Worm (Caenorhabditis elegans): ENCODE measurements around the gene T08G5.15.
A peak's percentile ranks its signal among the peaks of the same experiment; 100 is the strongest.

Gene T08G5.15

DNA sequence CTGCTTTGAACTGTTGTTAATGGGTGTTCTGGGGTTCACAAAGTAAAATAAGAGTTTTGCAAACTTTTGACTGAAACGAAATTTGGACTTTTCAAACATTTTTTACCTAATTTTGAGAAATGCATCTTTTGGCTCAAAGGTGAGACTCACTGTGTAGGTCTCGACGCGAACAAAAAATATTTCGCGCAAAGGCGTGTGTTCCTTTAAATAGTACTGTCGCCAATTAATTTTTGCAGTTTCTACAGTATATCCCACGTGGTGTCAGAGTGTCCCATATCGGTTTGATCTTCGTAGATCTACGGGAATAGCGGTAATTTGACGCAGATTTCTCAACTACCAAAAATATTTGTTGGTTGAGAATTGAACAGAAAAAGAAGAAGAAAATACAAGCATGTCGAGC, 9.3 kb downstream of the T08G5.15 start (continued):
- TF ChIP-seq D2030.7 (GFP tag; IDR thresholded peaks at IDR 0.05) (no peak), F57C9.4 (tag; optimal IDR thresholded peaks at IDR 0.05) (no peak), pha-4 (tag; optimal IDR thresholded peaks at IDR 0.05) (no peak), snpc-4 (GFP tag; optimal IDR thresholded peaks at IDR 0.05) (no peak), snpc-4 (tag; optimal IDR thresholded peaks at IDR 0.05) (peak in 2 of 4 experiments; percentile 10 to 13), ztf-3 (GFP tag; optimal IDR thresholded peaks at IDR 0.05) (no peak), sdz-38 (tag; optimal IDR thresholded peaks at IDR 0.05) (no peak), K12H6.12 (tag; optimal IDR thresholded peaks at IDR 0.05) (no peak), egl-18 (GFP tag; IDR thresholded peaks at IDR 0.05) (no peak), snpc-1.3 (tag; optimal IDR thresholded peaks at IDR 0.05; ENCODE audit: insufficient read depth) (no peak), madf-6 (GFP tag; IDR thresholded peaks at IDR 0.05) (no peak; the same call in 1 of the 2 replicates), F39B2.1 (GFP tag; IDR thresholded peaks at IDR 0.05) (no peak), die-1 (tag; optimal IDR thresholded peaks at IDR 0.05) (no peak), ceh-27 (GFP tag; optimal IDR thresholded peaks at IDR 0.05) (no peak), snpc-3.4 (tag; optimal IDR thresholded peaks at IDR 0.05) (no peak), C06A6.2 (GFP tag; conservative IDR thresholded peaks at IDR 0.05) (no peak), F52B5.7 (tag; optimal IDR thresholded peaks at IDR 0.05) (no peak), ceh-91 (GFP tag; IDR thresholded peaks at IDR 0.05) (no peak), let-607 (tag; optimal IDR thresholded peaks at IDR 0.05) (no peak), ccch-3 (GFP tag; optimal IDR thresholded peaks at IDR 0.05) (no peak), tbx-9 (tag; optimal IDR thresholded peaks at IDR 0.05; ENCODE audit: borderline replicate concordance) (no peak), T26A5.8 (tag; optimal IDR thresholded peaks at IDR 0.05) (no peak), Y53F4B.3 (GFP tag; IDR thresholded peaks at IDR 0.05) (no peak), mxl-1 (tag; optimal IDR thresholded peaks at IDR 0.05) (no peak), tbp1 (GFP tag; optimal IDR thresholded peaks at IDR 0.05) (no peak), madf-8 (GFP tag; conservative IDR thresholded peaks at IDR 0.05) (no peak), ztf-28 (GFP tag; IDR thresholded peaks at IDR 0.05) (no peak), F23B12.7 (tag; optimal IDR thresholded peaks at IDR 0.05; ENCODE audit: insufficient read depth) (no peak), lsl-1 (GFP tag; optimal IDR thresholded peaks at IDR 0.05) (peak; percentile 42), athp-1 (tag; optimal IDR thresholded peaks at IDR 0.05) (peak; percentile 37), hmg-20 (GFP tag; IDR thresholded peaks at IDR 0.05) (no peak), efl-1 (GFP tag; optimal IDR thresholded peaks at IDR 0.05) (peak; percentile 22), lin-54 (GFP tag; optimal IDR thresholded peaks at IDR 0.05) (peak; percentile 19), rcor-1 (GFP tag; IDR thresholded peaks at IDR 0.05) (no peak), ceh-40 (GFP tag; IDR thresholded peaks at IDR 0.05) (0 out of 2 replicates have a peak, but pooled peaks have one; percentile 53), repo-1 (tag; optimal IDR thresholded peaks at IDR 0.05) (peak; percentile 39), ztf-6 (GFP tag; IDR thresholded peaks at IDR 0.05) (no peak), nhr-90 (tag; optimal IDR thresholded peaks at IDR 0.05) (no peak), lir-1 (GFP tag; conservative IDR thresholded peaks at IDR 0.05) (no peak), hsf-1 (GFP tag; IDR thresholded peaks at IDR 0.05) (0 out of 2 replicates have a peak, but pooled peaks have one; percentile 30), hlh-12 (tag; optimal IDR thresholded peaks at IDR 0.05) (no peak), zfh-2 (GFP tag; conservative IDR thresholded peaks at IDR 0.05) (no peak), akir-1 (GFP tag; optimal IDR thresholded peaks at IDR 0.05) (no peak), unc-130 (GFP tag; optimal IDR thresholded peaks at IDR 0.05) (no peak), F33H1.4 (GFP tag; IDR thresholded peaks at IDR 0.05) (peak; percentile 35), F37B4.10 (GFP tag; IDR thresholded peaks at IDR 0.05) (no peak), Y56A3A.18 (GFP tag; IDR thresholded peaks at IDR 0.05) (no peak), Y79H2A.3 (GFP tag; conservative IDR thresholded peaks at IDR 0.05) (no peak), cebp-1 (GFP tag; IDR thresholded peaks at IDR 0.05) (no peak), cebp-1 (tag; optimal IDR thresholded peaks at IDR 0.05) (no peak)
